Worm (Caenorhabditis elegans): ENCODE results near the gene immp-1.
A peak's percentile ranks its signal among the peaks of the same experiment; 100 is the strongest.

Gene immp-1

ce11 chrIII:11824088-11824487 lies 49.3 kb downstream of the immp-1 start:
- no peak for TF ChIP-seq lim-6 (tag; optimal IDR thresholded peaks at IDR 0.05)
- no peak for TF ChIP-seq ceh-22 (tag; optimal IDR thresholded peaks at IDR 0.05)
- TF ChIP-seq ets-4 (tag; optimal IDR thresholded peaks at IDR 0.05), result no peak
- no peak for TF ChIP-seq unc-86 (tag; optimal IDR thresholded peaks at IDR 0.05)
- TF ChIP-seq elt-2 (tag; optimal IDR thresholded peaks at IDR 0.05), result no peak
- TF ChIP-seq sox-4 (tag; optimal IDR thresholded peaks at IDR 0.05), result no peak
- TF ChIP-seq nhr-11 (tag; optimal IDR thresholded peaks at IDR 0.05), result no peak

DNA sequence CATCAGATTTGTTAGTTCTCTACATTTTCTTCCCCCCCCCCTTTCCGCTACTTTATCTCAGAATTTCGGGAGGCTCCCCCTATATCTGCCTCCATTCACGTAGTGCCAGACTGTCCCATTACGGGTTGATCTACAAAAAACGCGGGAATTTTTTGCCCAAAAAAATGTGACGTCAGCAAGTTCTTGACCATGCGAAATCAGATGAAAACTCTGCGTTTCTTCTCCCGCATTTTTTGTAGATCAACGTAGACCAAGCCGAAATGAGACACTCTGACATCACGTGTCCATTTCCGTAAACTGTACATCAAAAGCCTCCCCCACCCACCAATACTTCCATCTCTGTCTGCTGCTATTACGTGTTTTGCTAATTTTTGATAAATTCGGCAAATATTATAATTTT lies 49.8 kb downstream of the immp-1 start:
- TF ChIP-seq unc-42 (tag; optimal IDR thresholded peaks at IDR 0.05), result no peak
- no peak for TF ChIP-seq elt-4 (tag; optimal IDR thresholded peaks at IDR 0.05)
- no peak for TF ChIP-seq ceh-22 (tag; optimal IDR thresholded peaks at IDR 0.05)
- TF ChIP-seq sox-2 (GFP tag; IDR thresholded peaks at IDR 0.05), result no peak
- no peak for TF ChIP-seq pros-1 (tag; optimal IDR thresholded peaks at IDR 0.05)
- no peak for TF ChIP-seq hlh-30 (tag; optimal IDR thresholded peaks at IDR 0.05; ENCODE audit: insufficient read depth)
- no peak for TF ChIP-seq ahr-1 (tag; optimal IDR thresholded peaks at IDR 0.05)
- no peak for TF ChIP-seq ceh-24 (tag; optimal IDR thresholded peaks at IDR 0.05)
- no peak for TF ChIP-seq unc-55 (GFP tag; optimal IDR thresholded peaks at IDR 0.05)
- no peak for TF ChIP-seq hlh-8 (tag; optimal IDR thresholded peaks at IDR 0.05)
- no peak for TF ChIP-seq syd-9 (tag; optimal IDR thresholded peaks at IDR 0.05)
- no peak for TF ChIP-seq sox-4 (tag; optimal IDR thresholded peaks at IDR 0.05)
- no peak for TF ChIP-seq tbx-2 (tag; optimal IDR thresholded peaks at IDR 0.05)
- TF ChIP-seq ceh-19 (GFP tag; optimal IDR thresholded peaks at IDR 0.05), result no peak
- no peak for TF ChIP-seq fax-1 (tag; optimal IDR thresholded peaks at IDR 0.05)
- no peak for TF ChIP-seq C38D4.7 (GFP tag; optimal IDR thresholded peaks at IDR 0.05)
- no peak for TF ChIP-seq hlh-6 (tag; optimal IDR thresholded peaks at IDR 0.05)
- no peak for TF ChIP-seq fkh-10 (GFP tag; optimal IDR thresholded peaks at IDR 0.05)
- no peak for TF ChIP-seq unc-3 (GFP tag; conservative IDR thresholded peaks at IDR 0.05)
- no peak for TF ChIP-seq unc-3 (tag; optimal IDR thresholded peaks at IDR 0.05)
- TF ChIP-seq ceh-48 (tag; optimal IDR thresholded peaks at IDR 0.05), result no peak

ce11 chrIII:11825654-11826053 lies 50.9 kb downstream of the immp-1 start:
- TF ChIP-seq ceh-48 (tag; optimal IDR thresholded peaks at IDR 0.05), result peak; percentile 98
- no peak for TF ChIP-seq che-1 (tag; optimal IDR thresholded peaks at IDR 0.05)
- TF ChIP-seq lin-11 (tag; optimal IDR thresholded peaks at IDR 0.05), result no peak
- TF ChIP-seq hlh-30 (tag; optimal IDR thresholded peaks at IDR 0.05; ENCODE audit: insufficient read depth), result peak; percentile 83
- TF ChIP-seq C08G9.2 (tag; optimal IDR thresholded peaks at IDR 0.05), result peak; percentile 3
- no peak for TF ChIP-seq pag-3 (tag; optimal IDR thresholded peaks at IDR 0.05; ENCODE audit: borderline replicate concordance)
- TF ChIP-seq K02D7.2 (tag; optimal IDR thresholded peaks at IDR 0.05), result no peak
- no peak for TF ChIP-seq elt-4 (tag; optimal IDR thresholded peaks at IDR 0.05)
- TF ChIP-seq ahr-1 (tag; optimal IDR thresholded peaks at IDR 0.05), result no peak
- TF ChIP-seq hlh-8 (tag; optimal IDR thresholded peaks at IDR 0.05), result no peak
- TF ChIP-seq ceh-19 (GFP tag; optimal IDR thresholded peaks at IDR 0.05), result no peak
- TF ChIP-seq T23F11.4 (GFP tag; optimal IDR thresholded peaks at IDR 0.05), result no peak
- no peak for TF ChIP-seq pqm-1 (tag; optimal IDR thresholded peaks at IDR 0.05)
- TF ChIP-seq ceh-18 (tag; optimal IDR thresholded peaks at IDR 0.05), result peak; percentile 34
- TF ChIP-seq pax-1 (tag; optimal IDR thresholded peaks at IDR 0.05), result peak; percentile 51
- TF ChIP-seq elt-2 (tag; optimal IDR thresholded peaks at IDR 0.05), result no peak
- no peak for TF ChIP-seq fkh-10 (GFP tag; optimal IDR thresholded peaks at IDR 0.05)
- no peak for TF ChIP-seq sox-2 (GFP tag; IDR thresholded peaks at IDR 0.05)
- no peak for TF ChIP-seq ref-2 (tag; optimal IDR thresholded peaks at IDR 0.05)
- no peak for TF ChIP-seq eyg-1 (tag; optimal IDR thresholded peaks at IDR 0.05)
- TF ChIP-seq nfya-1 (tag; optimal IDR thresholded peaks at IDR 0.05), result peak; percentile 81
- no peak for TF ChIP-seq F13H6.1 (tag; optimal IDR thresholded peaks at IDR 0.05)
- no peak for TF ChIP-seq ceh-6 (GFP tag; optimal IDR thresholded peaks at IDR 0.05)
- TF ChIP-seq syd-9 (tag; optimal IDR thresholded peaks at IDR 0.05), result no peak
- no peak for TF ChIP-seq ceh-9 (tag; optimal IDR thresholded peaks at IDR 0.05)
- no peak for TF ChIP-seq unc-3 (GFP tag; conservative IDR thresholded peaks at IDR 0.05)
- TF ChIP-seq unc-3 (tag; optimal IDR thresholded peaks at IDR 0.05), result no peak
- TF ChIP-seq pha-4 (tag; optimal IDR thresholded peaks at IDR 0.05), result no peak
- TF ChIP-seq ceh-2 (tag; optimal IDR thresholded peaks at IDR 0.05), result peak; percentile 26
- TF ChIP-seq pros-1 (tag; optimal IDR thresholded peaks at IDR 0.05), result no peak
- TF ChIP-seq lim-6 (tag; optimal IDR thresholded peaks at IDR 0.05), result no peak
- TF ChIP-seq npax-4 (tag; optimal IDR thresholded peaks at IDR 0.05), result no peak
- peak; percentile 34 for TF ChIP-seq ttx-3 (tag; optimal IDR thresholded peaks at IDR 0.05)
- TF ChIP-seq tbx-7 (tag; optimal IDR thresholded peaks at IDR 0.05), result no peak
- TF ChIP-seq ceh-30 (tag; optimal IDR thresholded peaks at IDR 0.05), result no peak
- TF ChIP-seq nhr-11 (tag; optimal IDR thresholded peaks at IDR 0.05), result no peak
- no peak for TF ChIP-seq K09A11.1 (tag; optimal IDR thresholded peaks at IDR 0.05; ENCODE audit: insufficient read depth)

Data from whole organism, late embryonic.